Fruit fly (Drosophila melanogaster): ENCODE data around the gene Ubr1.

Ubr1 gene

DNA sequence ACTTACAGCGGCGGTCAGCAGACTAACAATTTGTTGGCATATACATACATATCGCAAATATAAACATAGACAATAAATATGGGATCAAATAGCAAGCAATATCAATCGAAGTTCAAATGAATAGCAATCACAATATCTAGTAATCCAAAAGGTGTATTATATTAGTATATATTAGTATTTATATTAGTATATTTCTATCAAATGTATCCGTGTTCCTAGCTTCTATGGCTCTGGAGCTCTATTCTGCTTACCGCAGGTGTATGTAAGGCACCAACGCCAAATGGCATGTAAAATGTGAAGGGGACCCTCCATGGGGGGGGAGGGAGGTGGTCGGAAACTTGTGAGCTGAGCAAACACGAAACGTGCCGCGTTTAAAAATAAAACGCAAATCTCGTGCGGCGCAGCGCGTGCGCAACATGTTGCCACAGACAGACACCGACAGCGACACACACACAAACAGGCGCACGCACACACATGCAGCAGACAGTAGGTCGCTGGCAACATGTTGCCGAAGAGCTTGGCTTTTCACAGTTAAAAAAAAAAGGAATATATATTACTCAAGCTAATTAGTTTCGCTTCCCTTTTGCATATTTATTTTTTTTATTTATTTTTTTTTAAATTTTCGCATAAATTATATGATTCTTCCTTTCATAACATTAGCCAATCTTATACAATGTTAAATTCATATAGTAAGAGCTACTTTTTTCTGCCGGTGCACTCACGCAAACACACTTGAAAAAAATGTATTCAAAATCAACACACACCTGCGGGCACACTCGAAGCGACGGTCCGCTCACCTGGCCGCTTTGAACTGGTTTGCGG is 37.8 kb downstream of the Ubr1 start:
- no peak; the same call in 1 of the 2 replicates for TF ChIP-seq Ravus (GFP tag; IDR thresholded peaks at IDR 0.05)
- TF ChIP-seq Vsx1 (GFP tag; optimal IDR thresholded peaks at IDR 0.05), result peak; percentile 80
- peak; percentile 47 for TF ChIP-seq CG11247 (GFP tag; IDR thresholded peaks at IDR 0.05)
- TF ChIP-seq NfI (GFP tag; optimal IDR thresholded peaks at IDR 0.05), result peak; percentile 38
- TF ChIP-seq mirr (GFP tag; optimal IDR thresholded peaks at IDR 0.05), result no peak
- TF ChIP-seq gfzf (GFP tag; optimal IDR thresholded peaks at IDR 0.05), result no peak
- peak; percentile 24 for TF ChIP-seq CG8281 (tag; optimal IDR thresholded peaks at IDR 0.05)
- TF ChIP-seq Sox100B (GFP tag; optimal IDR thresholded peaks at IDR 0.05), result peak; percentile 70
- TF ChIP-seq CG17361 (GFP tag; IDR thresholded peaks at IDR 0.05), result peak; percentile 72
- TF ChIP-seq ase (GFP tag; IDR thresholded peaks at IDR 0.05), result peak; percentile 60; the same call in 1 of the 3 replicates
- peak; percentile 37 for TF ChIP-seq sug (tag; optimal IDR thresholded peaks at IDR 0.05)
- no peak for TF ChIP-seq Hey (tag; optimal IDR thresholded peaks at IDR 0.05)
- TF ChIP-seq Asciz (GFP tag; optimal IDR thresholded peaks at IDR 0.05), result peak; percentile 55
- TF ChIP-seq tap (tag; optimal IDR thresholded peaks at IDR 0.05), result peak; percentile 37
- TF ChIP-seq seq (GFP tag; IDR thresholded peaks at IDR 0.05), result peak; percentile 32; the same call in 1 of the 2 replicates
- peak; percentile 72 for TF ChIP-seq B-H1 (GFP tag; IDR thresholded peaks at IDR 0.05)
- peak; percentile 30 for TF ChIP-seq CG6813 (GFP tag; optimal IDR thresholded peaks at IDR 0.05)
- TF ChIP-seq Hr51 (GFP tag; optimal IDR thresholded peaks at IDR 0.05), result peak in 1 of 2 experiments; percentile 72
- peak; percentile 50 for TF ChIP-seq CG10147 (GFP tag; optimal IDR thresholded peaks at IDR 0.05)
- TF ChIP-seq Stat92E (GFP tag; optimal IDR thresholded peaks at IDR 0.05), result no peak
- peak; percentile 49 for TF ChIP-seq CG14710 (tag; optimal IDR thresholded peaks at IDR 0.05)
- peak; percentile 53 for TF ChIP-seq ro (GFP tag; IDR thresholded peaks at IDR 0.05)
- peak; percentile 36 for TF ChIP-seq Dek (tag; optimal IDR thresholded peaks at IDR 0.05)
- no peak for TF ChIP-seq exex (tag; optimal IDR thresholded peaks at IDR 0.05)
- TF ChIP-seq caup (GFP tag; optimal IDR thresholded peaks at IDR 0.05; ENCODE audit: severe bottlenecking), result peak; percentile 44
- peak; percentile 89 for TF ChIP-seq CG11696 (GFP tag; IDR thresholded peaks at IDR 0.05)
- no peak for TF ChIP-seq grn (GFP tag; optimal IDR thresholded peaks at IDR 0.05)
- no peak for TF ChIP-seq Optix (GFP tag; IDR thresholded peaks at IDR 0.05)
- TF ChIP-seq CG30431 (GFP tag; optimal IDR thresholded peaks at IDR 0.05), result peak; percentile 27
- TF ChIP-seq Nf-YC (tag; optimal IDR thresholded peaks at IDR 0.05), result peak; percentile 35
- TF ChIP-seq row (GFP tag; IDR thresholded peaks at IDR 0.05), result peak; percentile 75
- peak; percentile 77 for TF ChIP-seq Rfx (GFP tag; IDR thresholded peaks at IDR 0.05)
- TF ChIP-seq crc (GFP tag; optimal IDR thresholded peaks at IDR 0.05), result peak; percentile 2
- peak; percentile 37 for TF ChIP-seq CG4404 (GFP tag; IDR thresholded peaks at IDR 0.05)
- peak; percentile 78 for TF ChIP-seq CG32532 (GFP tag; IDR thresholded peaks at IDR 0.05)
- peak; percentile 32 to 45 for TF ChIP-seq dpn (GFP tag; optimal IDR thresholded peaks at IDR 0.05)
- TF ChIP-seq chm (GFP tag; IDR thresholded peaks at IDR 0.05), result 0 out of 2 replicates have a peak, but pooled peaks have one; percentile 9
- TF ChIP-seq Med (GFP tag), result peak; percentile 69
- 0 out of 2 replicates have a peak, but pooled peaks have one; percentile 43 for TF ChIP-seq cas (GFP tag; IDR thresholded peaks at IDR 0.05)
- peak; percentile 40 for TF ChIP-seq bab2 (GFP tag; optimal IDR thresholded peaks at IDR 0.05)
- TF ChIP-seq klu (GFP tag; IDR thresholded peaks at IDR 0.05), result 0 out of 2 replicates have a peak, but pooled peaks have one; percentile 18
- TF ChIP-seq YL-1 (GFP tag; optimal IDR thresholded peaks at IDR 0.05), result no peak
- no peak; the same call in 1 of the 2 replicates for TF ChIP-seq CG31224 (GFP tag; IDR thresholded peaks at IDR 0.05)
- TF ChIP-seq CG9437 (GFP tag; optimal IDR thresholded peaks at IDR 0.05), result peak; percentile 46
- 0 out of 2 replicates have a peak, but pooled peaks have one; percentile 22 for TF ChIP-seq sim (GFP tag; IDR thresholded peaks at IDR 0.05)
- TF ChIP-seq gsb (GFP tag; IDR thresholded peaks at IDR 0.05), result peak; percentile 42; the same call in 1 of the 2 replicates
- TF ChIP-seq CG32772 (GFP tag; IDR thresholded peaks at IDR 0.05), result peak; percentile 73
- TF ChIP-seq gt (GFP tag; IDR thresholded peaks at IDR 0.05), result peak; percentile 44; the same call in 1 of the 2 replicates

Data from whole organism, embryonic.